Fruit fly (Drosophila melanogaster): Measurements from ENCODE around the gene Gnmt.

dm6 chr3R:12647348-12647747, 27.1 kb upstream of the Gnmt start:
- TF ChIP-seq CG8478 (optimal IDR thresholded peaks at IDR 0.05) = no peak
- no peak for TF ChIP-seq CTCF (optimal IDR thresholded peaks at IDR 0.05)

Measured in S2 (cell line).